Worm (Caenorhabditis elegans): Measurements from ENCODE around the gene rab-1.

DNA sequence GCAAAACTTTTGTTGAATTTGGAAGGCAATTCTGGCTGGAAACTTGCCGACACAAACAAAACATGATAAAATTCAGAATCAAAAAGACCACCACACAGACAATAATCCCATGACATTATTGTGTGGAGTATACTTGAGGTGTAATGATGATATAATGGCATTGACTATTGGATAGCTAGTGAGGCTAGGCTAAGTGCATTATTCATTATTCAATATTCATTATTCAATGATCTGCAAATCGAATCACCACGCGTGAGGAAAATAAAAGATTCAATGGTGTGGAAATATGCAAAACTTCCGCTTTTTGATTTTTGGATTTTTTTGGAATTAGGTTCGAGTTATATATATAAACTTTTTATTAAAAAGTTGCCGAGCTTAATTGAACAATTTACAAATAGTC lies 40.2 kb downstream of the rab-1 start:
- no peak for TF ChIP-seq nhr-76 (tag; optimal IDR thresholded peaks at IDR 0.05)
- TF ChIP-seq sptf-1 (tag; optimal IDR thresholded peaks at IDR 0.05), result no peak
- TF ChIP-seq unc-62 (GFP tag; optimal IDR thresholded peaks at IDR 0.05), result no peak
- TF ChIP-seq mep-1 (tag; optimal IDR thresholded peaks at IDR 0.05), result no peak
- no peak for TF ChIP-seq nhr-28 (tag; optimal IDR thresholded peaks at IDR 0.05)
- TF ChIP-seq mls-2 (tag; optimal IDR thresholded peaks at IDR 0.05), result no peak
- TF ChIP-seq cnd-1 (tag; optimal IDR thresholded peaks at IDR 0.05), result no peak
- no peak for TF ChIP-seq snpc-4 (tag; optimal IDR thresholded peaks at IDR 0.05)
- TF ChIP-seq nhr-237 (tag; optimal IDR thresholded peaks at IDR 0.05), result no peak
- no peak for TF ChIP-seq mab-5 (tag; optimal IDR thresholded peaks at IDR 0.05)
- TF ChIP-seq nhr-2 (tag; optimal IDR thresholded peaks at IDR 0.05), result no peak
- TF ChIP-seq hlh-1 (tag; optimal IDR thresholded peaks at IDR 0.05), result no peak

All from whole organism, mixed stage, embryonic.